Fruit fly (Drosophila melanogaster): ENCODE measurements around the gene Drsl6.

Drsl6 gene

dm6 chr3L:3381869-3382488 is 45.8 kb upstream of the Drsl6 start (continued):
- TF ChIP-seq cas (GFP tag; IDR thresholded peaks at IDR 0.05) (peak; percentile 43; the same call in 1 of the 2 replicates), CG8765 (GFP tag; IDR thresholded peaks at IDR 0.05) (peak; percentile 39), ro (GFP tag; IDR thresholded peaks at IDR 0.05) (no peak), CG11456 (GFP tag; IDR thresholded peaks at IDR 0.05) (peak; percentile 68; the same call in 2 of the 3 replicates), CG9876 (GFP tag; optimal IDR thresholded peaks at IDR 0.05) (no peak), pfk (GFP tag; optimal IDR thresholded peaks at IDR 0.05) (no peak), ash1 (GFP tag; optimal IDR thresholded peaks at IDR 0.05) (no peak), Dek (tag; optimal IDR thresholded peaks at IDR 0.05) (peak; percentile 47), CG3163 (GFP tag; optimal IDR thresholded peaks at IDR 0.05) (no peak), pb (GFP tag; optimal IDR thresholded peaks at IDR 0.05) (no peak), Ada2b (GFP tag; IDR thresholded peaks at IDR 0.05) (peak; percentile 70), Awh (GFP tag; IDR thresholded peaks at IDR 0.05) (peak; percentile 55; the same call in 1 of the 2 replicates), Abd-B (GFP tag; optimal IDR thresholded peaks at IDR 0.05) (peak; percentile 44), zfh1 (GFP tag; IDR thresholded peaks at IDR 0.05) (peak; percentile 64; the same call in 2 of the 3 replicates), otp (GFP tag; IDR thresholded peaks at IDR 0.05) (peak; percentile 64; the same call in 2 of the 3 replicates), Hsf (GFP tag; optimal IDR thresholded peaks at IDR 0.05) (peak; percentile 4), CG2678 (tag; optimal IDR thresholded peaks at IDR 0.05) (peak; percentile 57), CG3281 (GFP tag; optimal IDR thresholded peaks at IDR 0.05) (peak; percentile 44), rib (GFP tag; IDR thresholded peaks at IDR 0.05) (peak; percentile 47; the same call in 1 of the 2 replicates), CoRest (tag; optimal IDR thresholded peaks at IDR 0.05) (peak; percentile 27), seq (GFP tag; IDR thresholded peaks at IDR 0.05) (peak; percentile 23; the same call in 1 of the 2 replicates), bab2 (GFP tag; optimal IDR thresholded peaks at IDR 0.05) (no peak), ind (GFP tag; optimal IDR thresholded peaks at IDR 0.05) (peak; percentile 51), gfzf (GFP tag; optimal IDR thresholded peaks at IDR 0.05) (no peak), scrt (GFP tag; optimal IDR thresholded peaks at IDR 0.05) (peak; percentile 19), lov (optimal IDR thresholded peaks at IDR 0.05) (no peak), lov (GFP tag; IDR thresholded peaks at IDR 0.05) (0 out of 3 replicates have a peak, but pooled peaks have one; percentile 8), CG43689 (GFP tag; IDR thresholded peaks at IDR 0.05) (peak; percentile 31; the same call in 1 of the 2 replicates), tup (GFP tag; optimal IDR thresholded peaks at IDR 0.05) (peak; percentile 6), B-H1 (GFP tag; IDR thresholded peaks at IDR 0.05) (peak; percentile 61; the same call in 2 of the 3 replicates), sens (GFP tag) (peak; percentile 27), CG14050 (GFP tag; IDR thresholded peaks at IDR 0.05) (0 out of 3 replicates have a peak, but pooled peaks have one; percentile 31), CG11247 (GFP tag; IDR thresholded peaks at IDR 0.05) (peak; percentile 49; the same call in 1 of the 2 replicates), CG9215 (GFP tag; IDR thresholded peaks at IDR 0.05) (peak; percentile 32; the same call in 1 of the 2 replicates), ATbp (GFP tag; optimal IDR thresholded peaks at IDR 0.05) (peak; percentile 13), CG32767 (GFP tag; IDR thresholded peaks at IDR 0.05) (peak; percentile 31; the same call in 1 of the 2 replicates), salm (tag; optimal IDR thresholded peaks at IDR 0.05) (no peak), CG9817 (tag; optimal IDR thresholded peaks at IDR 0.05) (peak; percentile 44), CG7372 (GFP tag; IDR thresholded peaks at IDR 0.05) (0 out of 2 replicates have a peak, but pooled peaks have one; percentile 18), ranshi (GFP tag; IDR thresholded peaks at IDR 0.05) (0 out of 2 replicates have a peak, but pooled peaks have one; percentile 37), Xbp1 (GFP tag; optimal IDR thresholded peaks at IDR 0.05) (peak; percentile 49), CG6813 (GFP tag; optimal IDR thresholded peaks at IDR 0.05) (no peak), ase (GFP tag; IDR thresholded peaks at IDR 0.05) (peak; percentile 61; the same call in 1 of the 3 replicates), Oaz (GFP tag; IDR thresholded peaks at IDR 0.05) (peak; percentile 50), CG11504 (tag; optimal IDR thresholded peaks at IDR 0.05) (peak; percentile 54), CG31365 (tag; optimal IDR thresholded peaks at IDR 0.05) (peak; percentile 4), Spps (tag; optimal IDR thresholded peaks at IDR 0.05) (no peak), fd3F (GFP tag; optimal IDR thresholded peaks at IDR 0.05) (peak; percentile 27), CG16813 (GFP tag; IDR thresholded peaks at IDR 0.05; ENCODE audit: partially characterized antibody) (no peak), dimm (GFP tag; IDR thresholded peaks at IDR 0.05) (peak; percentile 11; the same call in 1 of the 2 replicates)

Data from whole organism, embryonic.